Worm (Caenorhabditis elegans) whole organism, L2 larva: Measurements from ENCODE around the gene sad-1.

Experiments used
- F13H6.1 ChIP-seq: sonication (generic microtip); optimal IDR thresholded peaks from 2 replicates; lab custom pipeline; 2016; ENCODE audit warnings: missing genetic modification characterization, missing compliant biosample characterization
- R02D3.7 ChIP-seq: fragments of 150-350 bp; optimal IDR thresholded peaks from 2 replicates; lab custom pipeline; 2014; ENCODE audit warnings: missing biosample characterization, missing genetic modification characterization
- ama-1 ChIP-seq: fragments of 150-350 bp; optimal IDR thresholded peaks from 2 replicates; lab custom pipeline; 2018; ENCODE audit warnings: inconsistent platforms
- elt-3 ChIP-seq: sonication (generic microtip); optimal IDR thresholded peaks from 2 replicates; lab custom pipeline; 2017; ENCODE audit warnings: missing biosample characterization, missing genetic modification characterization
- gmeb-1 ChIP-seq: fragments of 150-350 bp; optimal IDR thresholded peaks from 2 replicates; lab custom pipeline; 2014; ENCODE audit warnings: missing biosample characterization, missing genetic modification characterization
- lin-39 ChIP-seq: fragments of 150-350 bp; optimal IDR thresholded peaks from 2 replicates; lab custom pipeline; 2014; ENCODE audit warnings: missing biosample characterization, missing genetic modification reagents, missing genetic modification characterization
- nhr-21 ChIP-seq: fragments of 150-350 bp; optimal IDR thresholded peaks from 2 replicates; lab custom pipeline; 2014; ENCODE audit warnings: missing biosample characterization, missing genetic modification characterization
- nhr-23 ChIP-seq: fragments of 150-350 bp; optimal IDR thresholded peaks from 2 replicates; lab custom pipeline; 2014; ENCODE audit warnings: missing biosample characterization, missing genetic modification reagents, missing genetic modification characterization
- nhr-237 ChIP-seq: fragments of 150-350 bp; optimal IDR thresholded peaks from 2 replicates; lab custom pipeline; 2014; ENCODE audit warnings: missing biosample characterization, missing genetic modification characterization
- ztf-11 ChIP-seq: sonication (generic microtip); optimal IDR thresholded peaks from 2 replicates; lab custom pipeline; 2017; ENCODE audit warnings: missing biosample characterization, missing genetic modification characterization

DNA sequence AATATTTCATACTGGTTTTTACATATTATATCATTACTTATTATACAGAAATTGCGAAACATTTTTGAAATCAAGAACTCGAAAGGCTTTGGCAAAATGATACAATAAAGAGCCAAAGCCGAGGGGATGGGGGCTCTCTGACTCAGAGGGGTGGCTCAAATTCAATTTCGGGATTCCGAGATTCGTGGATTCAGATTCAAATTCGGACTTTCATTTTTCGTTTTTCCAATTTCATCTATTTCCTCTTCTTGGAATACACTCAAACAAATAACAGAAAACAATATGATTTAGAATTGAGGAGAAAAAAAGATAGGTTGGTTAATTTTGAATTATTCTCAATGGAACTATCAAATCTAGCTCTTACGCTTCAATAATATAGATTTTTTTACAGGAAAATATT, 1.4 kb downstream of the sad-1 start:
- no peak for TF ChIP-seq nhr-237 (tag; lab: Kevin White, UChicago)
- no peak for TF ChIP-seq F13H6.1 (tag; lab: Kevin White, UChicago)
- TF ChIP-seq ztf-11 (tag; lab: Kevin White, UChicago) = no peak
- no peak for TF ChIP-seq gmeb-1 (tag; lab: Kevin White, UChicago)
- no peak for TF ChIP-seq lin-39 (tag; lab: Kevin White, UChicago)
- no peak for TF ChIP-seq nhr-23
- TF ChIP-seq elt-3 (tag; lab: Kevin White, UChicago) = no peak
- TF ChIP-seq R02D3.7 (tag; lab: Kevin White, UChicago) = no peak
- TF ChIP-seq ama-1 (lab: Kevin White, UChicago) = no peak
- TF ChIP-seq nhr-21 = no peak
